Worm (Caenorhabditis elegans) whole organism, young adult: ENCODE data around the gene srsx-40.
"Not testable (repeated sequence)": the region's sequence is repeated elsewhere in the genome, so short reads cannot be mapped to it uniquely, and the experiment has no call there.

Experiments
- F10E7.11 ChIP-seq: sonication (generic microtip); optimal IDR thresholded peaks from 2 replicates; lab custom pipeline; 2017; ENCODE audit warnings: mild to moderate bottlenecking, missing genetic modification characterization, moderate library complexity, missing compliant biosample characterization
- F49E8.2 ChIP-seq: sonication (generic microtip); optimal IDR thresholded peaks from 3 replicates; lab custom pipeline; 2017; ENCODE audit warnings: missing genetic modification characterization, mild to moderate bottlenecking, missing compliant biosample characterization, antibody characterized with exemption, moderate library complexity; ENCODE audit not compliant: insufficient read depth
- akir-1 ChIP-seq: fragments of 200-800 bp; sonication (Bioruptor generic); optimal IDR thresholded peaks from 2 replicates; lab custom pipeline; 2018; ENCODE audit warnings: mild to moderate bottlenecking, missing genetic modification characterization, moderate library complexity, missing compliant biosample characterization
- ama-1 ChIP-seq, 3 experiments: fragments of 150-350 bp in 1 of 3; sonication (generic microtip) in 2 of 3; optimal IDR thresholded peaks; 2 replicates each; lab custom pipeline; 2014 to 2018; ENCODE audit warnings: missing biosample characterization in 2 of 3, missing genetic modification characterization in 2 of 3, missing genetic modification reagents in 2 of 3
- bed-2 ChIP-seq: fragments of 200-800 bp; sonication (Bioruptor generic); IDR thresholded peaks from 2 replicates; pipeline ENCODE4 v1.3.6; 2022; ENCODE audit warnings: missing genetic modification reagents, missing genetic modification characterization, missing compliant biosample characterization
- ceh-79 ChIP-seq: sonication (generic microtip); optimal IDR thresholded peaks from 2 replicates; lab custom pipeline; 2017; ENCODE audit warnings: mild to moderate bottlenecking, missing genetic modification characterization, missing compliant biosample characterization
- egrh-3 ChIP-seq: fragments of 200-800 bp; sonication (Bioruptor generic); IDR thresholded peaks from 2 replicates; pipeline ENCODE4 v1.3.6; 2022; ENCODE audit warnings: missing genetic modification reagents, missing genetic modification characterization, missing compliant biosample characterization
- ets-4 ChIP-seq: fragments of 200-800 bp; sonication (Bioruptor generic); optimal IDR thresholded peaks from 2 replicates; lab custom pipeline; 2018; ENCODE audit warnings: mild to moderate bottlenecking, missing genetic modification characterization, missing compliant biosample characterization
- hrde-1 ChIP-seq: sonication (generic microtip); optimal IDR thresholded peaks from 2 replicates; lab custom pipeline; 2016; ENCODE audit warnings: missing genetic modification characterization, mild to moderate bottlenecking, missing compliant biosample characterization, moderate library complexity, missing genotype, missing genetic modification reagents, borderline replicate concordance
- madf-3 ChIP-seq: fragments of 200-800 bp; sonication (Bioruptor generic); IDR thresholded peaks from 2 replicates; pipeline ENCODE4 v1.3.6; 2022; ENCODE audit warnings: missing genetic modification reagents, missing genetic modification characterization, missing compliant biosample characterization
- nfyb-1 ChIP-seq: fragments of 200-800 bp; sonication (Bioruptor generic); IDR thresholded peaks from 2 replicates; pipeline ENCODE4 v1.3.6; 2022; ENCODE audit warnings: missing genetic modification reagents, missing genetic modification characterization, missing compliant biosample characterization
- nhr-90 ChIP-seq: sonication (generic microtip); optimal IDR thresholded peaks from 2 replicates; lab custom pipeline; 2016; ENCODE audit warnings: missing genotype, mild to moderate bottlenecking, missing genetic modification characterization, missing compliant biosample characterization
- unc-62 ChIP-seq: fragments of 150-350 bp; optimal IDR thresholded peaks from 2 replicates; lab custom pipeline; 2014; ENCODE audit warnings: missing biosample characterization, missing genetic modification reagents, missing genetic modification characterization
- ztf-3 ChIP-seq: fragments of 200-800 bp; sonication (Bioruptor generic); optimal IDR thresholded peaks from 2 replicates; lab custom pipeline; 2018; ENCODE audit warnings: mild to moderate bottlenecking, missing genetic modification characterization, missing compliant biosample characterization

DNA sequence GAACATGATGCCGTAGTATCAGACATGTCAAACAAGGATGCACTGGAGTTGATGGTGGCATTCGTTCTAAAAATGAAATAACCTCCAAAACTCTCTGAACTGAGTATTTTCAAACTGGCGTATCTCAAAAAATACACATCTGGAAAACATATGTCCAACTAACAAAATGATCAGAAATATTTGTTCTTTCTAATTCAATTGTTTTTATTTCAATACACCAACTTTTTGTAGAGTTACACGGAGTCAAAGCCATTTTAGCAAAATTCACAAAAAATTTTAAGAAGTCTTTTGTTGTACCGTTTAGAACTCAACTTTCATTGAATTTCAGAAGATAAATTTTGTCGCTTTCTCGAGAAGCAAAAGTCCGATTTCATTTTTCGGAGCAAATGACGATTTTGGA lies at the start of gene srsx-40:
- not testable (repeated sequence) for TF ChIP-seq nfyb-1 (GFP tag; lab: Robert Waterston, UW); akir-1; madf-3 (GFP tag; lab: Robert Waterston, UW); egrh-3 (GFP tag; lab: Robert Waterston, UW); ztf-3 (GFP tag; lab: Kevin White, UChicago); F10E7.11 (tag; lab: Kevin White, UChicago); bed-2 (GFP tag; lab: Robert Waterston, UW); ets-4 (GFP tag; lab: Kevin White, UChicago); ama-1 (optimal IDR thresholded peaks at IDR 0.05; lab: Kevin White, UChicago); ama-1 (GFP tag; optimal IDR thresholded peaks at IDR 0.05; lab: Kevin White, UChicago); hrde-1 (tag; lab: Kevin White, UChicago); unc-62 (GFP tag; lab: Kevin White, UChicago); ceh-79 (tag; lab: Kevin White, UChicago); F49E8.2; nhr-90 (tag; lab: Kevin White, UChicago)
